Worm (Caenorhabditis elegans): ENCODE data around the gene dgk-2.

DNA sequence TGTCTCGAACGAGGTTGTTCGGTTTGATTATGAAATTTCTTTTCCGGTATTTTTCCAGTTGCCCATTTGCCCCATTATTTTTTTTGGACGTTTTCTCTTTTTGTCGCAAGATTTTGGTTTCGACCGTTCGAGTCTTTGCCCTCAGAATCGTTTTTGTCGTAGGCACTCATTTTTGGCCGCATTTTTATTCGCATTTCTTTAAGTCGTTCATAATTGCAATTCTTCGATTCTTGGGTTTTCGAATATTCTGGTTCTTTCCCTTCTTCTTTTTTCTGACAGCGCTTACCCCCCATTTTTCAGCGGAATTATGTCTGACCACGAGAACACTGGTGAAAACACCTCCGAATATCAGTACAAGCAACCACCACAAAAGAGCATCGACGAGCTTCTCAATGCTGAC lies 4.0 kb upstream of the dgk-2 start, which contains the start of gene rhi-1:
- no peak for TF ChIP-seq unc-55 (GFP tag; optimal IDR thresholded peaks at IDR 0.05)
- TF ChIP-seq sdc-2 (tag; optimal IDR thresholded peaks at IDR 0.05): no peak
- no peak for TF ChIP-seq C08G9.2 (tag; optimal IDR thresholded peaks at IDR 0.05)
- TF ChIP-seq hlh-30 (tag; optimal IDR thresholded peaks at IDR 0.05; ENCODE audit: insufficient read depth): no peak
- no peak for TF ChIP-seq ztf-16 (tag; optimal IDR thresholded peaks at IDR 0.05)
- no peak for TF ChIP-seq ceh-14 (tag; optimal IDR thresholded peaks at IDR 0.05)
- no peak for TF ChIP-seq mec-3 (tag; optimal IDR thresholded peaks at IDR 0.05; ENCODE audit: borderline replicate concordance)
